Worm (Caenorhabditis elegans) whole organism, L4 larva: ENCODE measurements around the gene srg-36.

ENCODE experiments used
- D1046.2 ChIP-seq: fragments of 200-800 bp; sonication (Bioruptor generic); IDR thresholded peaks from 2 replicates; pipeline ENCODE4 v1.3.6; 2022; ENCODE audit warnings: missing genetic modification characterization, missing compliant biosample characterization
- R02D3.7 ChIP-seq: fragments of 150-350 bp; sonication (generic microtip); optimal IDR thresholded peaks from 3 replicates; lab custom pipeline; 2014; ENCODE audit warnings: missing biosample characterization, missing genetic modification characterization
- T26A8.4 ChIP-seq: fragments of 200-800 bp; sonication (Bioruptor generic); IDR thresholded peaks from 2 replicates; pipeline ENCODE4 v1.3.6; 2022; ENCODE audit warnings: missing genetic modification characterization, missing compliant biosample characterization
- Y105C5A.15 ChIP-seq: fragments of 200-800 bp; sonication (Bioruptor generic); IDR thresholded peaks from 2 replicates; pipeline ENCODE4 v1.3.6; 2022; ENCODE audit warnings: missing genetic modification characterization, missing compliant biosample characterization
- Y48G9A.11 ChIP-seq: fragments of 200-800 bp; sonication (Bioruptor generic); IDR thresholded peaks from 2 replicates; pipeline ENCODE4 v1.3.6; 2022; ENCODE audit warnings: missing genetic modification reagents, missing genetic modification characterization, missing compliant biosample characterization
- Y5F2A.4 ChIP-seq: fragments of 200-800 bp; sonication (Bioruptor generic); optimal IDR thresholded peaks from 2 replicates; lab custom pipeline; 2018; ENCODE audit warnings: mild to moderate bottlenecking, missing genetic modification characterization, missing compliant biosample characterization
- aha-1 ChIP-seq: fragments of 150-350 bp; peaks from one replicate; lab custom pipeline; 2014; ENCODE audit warnings: missing biosample characterization, missing genetic modification characterization
- aly-2 ChIP-seq: sonication (generic microtip); optimal IDR thresholded peaks from 2 replicates; lab custom pipeline; 2018; ENCODE audit warnings: missing biosample characterization, missing genetic modification characterization
- ceh-20 ChIP-seq: fragments of 200-800 bp; sonication (Bioruptor generic); IDR thresholded peaks from 2 replicates; pipeline ENCODE4 v1.3.6; 2022; ENCODE audit warnings: missing genetic modification reagents, missing genetic modification characterization, missing compliant biosample characterization
- ceh-28 ChIP-seq: fragments of 150-350 bp; optimal IDR thresholded peaks from 2 replicates; lab custom pipeline; 2014; ENCODE audit warnings: missing biosample characterization, missing genetic modification reagents, missing genetic modification characterization
- ceh-44 ChIP-seq: fragments of 200-800 bp; sonication (Bioruptor generic); IDR thresholded peaks from 2 replicates; pipeline ENCODE4 v1.3.6; 2022; ENCODE audit warnings: missing genetic modification reagents, missing genetic modification characterization, missing compliant biosample characterization
- ctbp-1 ChIP-seq: fragments of 200-800 bp; sonication (Bioruptor generic); IDR thresholded peaks from 2 replicates; pipeline ENCODE4 v1.3.6; 2022; ENCODE audit warnings: missing genetic modification reagents, missing genetic modification characterization, missing compliant biosample characterization
- daf-12 ChIP-seq: fragments of 150-350 bp; optimal IDR thresholded peaks from 2 replicates; lab custom pipeline; 2014; ENCODE audit warnings: missing biosample characterization, missing genetic modification reagents, missing genetic modification characterization
- dmd-9 ChIP-seq: fragments of 200-800 bp; sonication (Bioruptor generic); IDR thresholded peaks from 2 replicates; pipeline ENCODE4 v1.3.6; 2022; ENCODE audit warnings: missing genetic modification reagents, missing genetic modification characterization, missing compliant biosample characterization
- dve-1 ChIP-seq: sonication (generic microtip); optimal IDR thresholded peaks from 2 replicates; lab custom pipeline; 2017; ENCODE audit warnings: antibody characterized with exemption, mild to moderate bottlenecking, missing genetic modification characterization, missing compliant biosample characterization; ENCODE audit not compliant: insufficient read depth
- fos-1 ChIP-seq: fragments of 150-350 bp; optimal IDR thresholded peaks from 2 replicates; lab custom pipeline; 2014; ENCODE audit warnings: missing biosample characterization, missing genetic modification characterization
- gei-8 ChIP-seq: fragments of 200-800 bp; sonication (Bioruptor generic); optimal IDR thresholded peaks from 2 replicates; lab custom pipeline; 2018; ENCODE audit warnings: mild to moderate bottlenecking, missing genetic modification characterization, missing compliant biosample characterization
- hif-1 ChIP-seq, 2 experiments: sonication (generic microtip); optimal IDR thresholded peaks; 2 replicates each; lab custom pipeline; 2016 to 2017; ENCODE audit warnings: missing compliant biosample characterization in 2 of 2, missing genetic modification characterization in 2 of 2, missing genetic modification reagents in 2 of 2, missing genotype in 2 of 2, mild to moderate bottlenecking in 1 of 2
- hlh-11 ChIP-seq: fragments of 200-800 bp; sonication (Bioruptor generic); optimal IDR thresholded peaks from 2 replicates; lab custom pipeline; 2018; ENCODE audit warnings: mild to moderate bottlenecking, missing genetic modification characterization, missing compliant biosample characterization
- hlh-30 ChIP-seq: sonication (generic microtip); optimal IDR thresholded peaks from 2 replicates; lab custom pipeline; 2017; ENCODE audit warnings: antibody characterized with exemption, mild to moderate bottlenecking, missing genetic modification characterization, missing compliant biosample characterization; ENCODE audit not compliant: insufficient read depth
- hmg-1.1 ChIP-seq: fragments of 200-800 bp; sonication (Bioruptor generic); IDR thresholded peaks from 2 replicates; pipeline ENCODE4 v1.3.6; 2022; ENCODE audit warnings: missing genetic modification reagents, missing genetic modification characterization, missing compliant biosample characterization
- lim-7 ChIP-seq: fragments of 200-800 bp; sonication (Bioruptor generic); IDR thresholded peaks from 2 replicates; pipeline ENCODE4 v1.3.6; 2022; ENCODE audit warnings: missing genetic modification characterization, missing compliant biosample characterization
- lin-13 ChIP-seq: fragments of 150-350 bp; optimal IDR thresholded peaks from 2 replicates; lab custom pipeline; 2014; ENCODE audit warnings: missing biosample characterization, missing genetic modification reagents, missing genetic modification characterization
- lin-15B ChIP-seq: fragments of 150-350 bp; sonication (generic microtip); optimal IDR thresholded peaks from 3 replicates; lab custom pipeline; 2014; ENCODE audit warnings: missing biosample characterization, missing genetic modification characterization
- lin-29 ChIP-seq: fragments of 200-800 bp; sonication (Bioruptor generic); IDR thresholded peaks from 2 replicates; pipeline ENCODE4 v1.3.6; 2022; ENCODE audit warnings: missing genetic modification reagents, missing genetic modification characterization, missing compliant biosample characterization
- lin-39 ChIP-seq: fragments of 150-350 bp; optimal IDR thresholded peaks from 2 replicates; lab custom pipeline; 2014; ENCODE audit warnings: missing biosample characterization, missing genetic modification reagents, missing genetic modification characterization
- mdl-1 ChIP-seq, 2 experiments: fragments of 150-350 bp in 1 of 2; sonication (generic microtip) in 1 of 2; optimal IDR thresholded peaks; 2 replicates each; lab custom pipeline; 2014 to 2017; ENCODE audit warnings: missing biosample characterization in 2 of 2, missing genetic modification characterization in 2 of 2
- mdt-29 ChIP-seq: fragments of 200-800 bp; sonication (Bioruptor generic); IDR thresholded peaks from 2 replicates; pipeline ENCODE4 v1.3.6; 2022; ENCODE audit warnings: missing genetic modification reagents, missing genetic modification characterization, missing compliant biosample characterization
- mep-1 ChIP-seq: fragments of 150-350 bp; sonication (generic microtip); optimal IDR thresholded peaks from 3 replicates; lab custom pipeline; 2014; ENCODE audit warnings: missing biosample characterization, missing genetic modification characterization
- mxl-2 ChIP-seq: fragments of 200-800 bp; sonication (Bioruptor generic); conservative IDR thresholded peaks from 2 replicates; pipeline ENCODE4 v1.3.6; 2022; ENCODE audit warnings: missing genetic modification reagents, missing genetic modification characterization, missing compliant biosample characterization
- nhr-10 ChIP-seq: fragments of 150-350 bp; optimal IDR thresholded peaks from 2 replicates; lab custom pipeline; 2014; ENCODE audit warnings: missing biosample characterization, missing genetic modification characterization
- nhr-11 ChIP-seq: fragments of 150-350 bp; optimal IDR thresholded peaks from 2 replicates; lab custom pipeline; 2014; ENCODE audit warnings: missing biosample characterization, missing genetic modification characterization
- nhr-111 ChIP-seq: fragments of 200-800 bp; sonication (Bioruptor generic); optimal IDR thresholded peaks from 2 replicates; lab custom pipeline; 2018; ENCODE audit warnings: mild to moderate bottlenecking, missing genetic modification characterization, missing compliant biosample characterization
- nhr-237 ChIP-seq: sonication (generic microtip); optimal IDR thresholded peaks from 2 replicates; lab custom pipeline; 2017; ENCODE audit warnings: missing biosample characterization, missing genetic modification characterization
- nhr-25 ChIP-seq: sonication (generic microtip); optimal IDR thresholded peaks from 2 replicates; lab custom pipeline; 2017; ENCODE audit warnings: missing genetic modification characterization, mild to moderate bottlenecking, missing compliant biosample characterization, antibody characterized with exemption, moderate library complexity, borderline replicate concordance; ENCODE audit not compliant: insufficient read depth
- nhr-48 ChIP-seq: sonication (generic microtip); optimal IDR thresholded peaks from 2 replicates; lab custom pipeline; 2016; ENCODE audit warnings: mild to moderate bottlenecking, missing genetic modification characterization, missing compliant biosample characterization
- nhr-6 ChIP-seq: fragments of 150-350 bp; optimal IDR thresholded peaks from 2 replicates; lab custom pipeline; 2014; ENCODE audit warnings: missing biosample characterization, missing genetic modification characterization
- pha-4 ChIP-seq, 2 experiments: fragments of 150-350 bp in 1 of 2; fragments of 200-800 bp in 1 of 2; sonication (Bioruptor generic) in 1 of 2; IDR thresholded peaks in 1 of 2; optimal IDR thresholded peaks in 1 of 2; 2 replicates each; pipeline versions ENCODE4 v1.3.6 to Lab custom; 2014 to 2022; ENCODE audit warnings: missing genetic modification characterization in 2 of 2, missing genetic modification reagents in 2 of 2, missing biosample characterization in 1 of 2, missing compliant biosample characterization in 1 of 2
- php-3 ChIP-seq: fragments of 200-800 bp; sonication (Bioruptor generic); IDR thresholded peaks from 2 replicates; pipeline ENCODE4 v1.3.6; 2022; ENCODE audit warnings: missing genetic modification reagents, missing genetic modification characterization, missing compliant biosample characterization
- pqm-1 ChIP-seq: sonication (generic microtip); optimal IDR thresholded peaks from 2 replicates; lab custom pipeline; 2017; ENCODE audit warnings: missing biosample characterization, missing genetic modification characterization
- sdz-12 ChIP-seq: fragments of 200-800 bp; sonication (Bioruptor generic); optimal IDR thresholded peaks from 2 replicates; lab custom pipeline; 2018; ENCODE audit warnings: mild to moderate bottlenecking, missing genetic modification characterization, missing compliant biosample characterization
- snpc-1.2 ChIP-seq: fragments of 200-800 bp; sonication (Bioruptor generic); IDR thresholded peaks from 2 replicates; pipeline ENCODE4 v1.3.6; 2022; ENCODE audit warnings: missing genetic modification reagents, missing genetic modification characterization, missing compliant biosample characterization
- snpc-4 ChIP-seq: fragments of 150-350 bp; optimal IDR thresholded peaks from 2 replicates; lab custom pipeline; 2014; ENCODE audit warnings: missing biosample characterization, missing genetic modification characterization
- spr-3 ChIP-seq: fragments of 200-800 bp; sonication (Bioruptor generic); optimal IDR thresholded peaks from 2 replicates; lab custom pipeline; 2018; ENCODE audit warnings: mild to moderate bottlenecking, missing genetic modification characterization, missing compliant biosample characterization
- tra-1 ChIP-seq: fragments of 200-800 bp; sonication (Bioruptor generic); IDR thresholded peaks from 2 replicates; pipeline ENCODE4 v1.3.6; 2022; ENCODE audit warnings: missing genetic modification reagents, missing genetic modification characterization, missing compliant biosample characterization
- vab-7 ChIP-seq: fragments of 200-800 bp; sonication (Bioruptor generic); IDR thresholded peaks from 2 replicates; pipeline ENCODE4 v1.3.6; 2022; ENCODE audit warnings: missing genetic modification reagents, missing genetic modification characterization, missing compliant biosample characterization
- zag-1 ChIP-seq: fragments of 150-350 bp; optimal IDR thresholded peaks from 2 replicates; lab custom pipeline; 2014; ENCODE audit warnings: missing biosample characterization, missing genetic modification characterization
- zfp-3 ChIP-seq: fragments of 200-800 bp; sonication (Bioruptor generic); conservative IDR thresholded peaks from 2 replicates; pipeline ENCODE4 v1.3.6; 2022; ENCODE audit warnings: missing genetic modification reagents, missing genetic modification characterization, missing compliant biosample characterization
- zip-2 ChIP-seq: fragments of 150-350 bp; optimal IDR thresholded peaks from 2 replicates; lab custom pipeline; 2014; ENCODE audit warnings: missing biosample characterization, missing genetic modification characterization
- ztf-11 ChIP-seq: fragments of 150-350 bp; optimal IDR thresholded peaks from 2 replicates; lab custom pipeline; 2014; ENCODE audit warnings: missing biosample characterization, missing genetic modification characterization
- ztf-7 ChIP-seq: fragments of 150-350 bp; optimal IDR thresholded peaks from 2 replicates; lab custom pipeline; 2014; ENCODE audit warnings: missing biosample characterization, missing genetic modification characterization

Gene srg-36

ce11 chrX:14214520-14215023 is 19.7 kb downstream of the srg-36 start, which contains the start of gene K06G5.1 (continued):
- TF ChIP-seq nhr-25 (tag; lab: Kevin White, UChicago) (no peak), D1046.2 (no peak), sdz-12 (GFP tag; lab: Kevin White, UChicago) (no peak), nhr-10 (tag; lab: Kevin White, UChicago) (no peak), mep-1 (tag; lab: Kevin White, UChicago) (peak; percentile 29), mdl-1 (tag; optimal IDR thresholded peaks at IDR 0.05; lab: Kevin White, UChicago) (peak in 1 of 2 experiments; percentile 28), dmd-9 (GFP tag; lab: Robert Waterston, UW) (no peak), nhr-11 (no peak), lin-29 (GFP tag; lab: Robert Waterston, UW) (no peak), aha-1 (tag; lab: Kevin White, UChicago) (no peak), vab-7 (GFP tag; lab: Robert Waterston, UW) (no peak), ceh-28 (tag; lab: Kevin White, UChicago) (no peak), pqm-1 (tag; lab: Kevin White, UChicago) (peak; percentile 100), daf-12 (no peak), mxl-2 (no peak), fos-1 (tag; lab: Kevin White, UChicago) (no peak), php-3 (peak; percentile 100), tra-1 (GFP tag; lab: Robert Waterston, UW) (peak; percentile 91), ceh-44 (GFP tag; lab: Robert Waterston, UW) (no peak), nhr-111 (no peak), hmg-1.1 (GFP tag; lab: Robert Waterston, UW) (no peak), lim-7 (GFP tag; lab: Robert Waterston, UW) (no peak), hlh-30 (tag; lab: Kevin White, UChicago) (no peak), zfp-3 (no peak), ztf-7 (tag; lab: Kevin White, UChicago) (no peak), nhr-237 (tag; lab: Kevin White, UChicago) (no peak), Y105C5A.15 (GFP tag; lab: Robert Waterston, UW) (no peak), zip-2 (tag; lab: Kevin White, UChicago) (no peak), Y5F2A.4 (GFP tag; lab: Kevin White, UChicago) (no peak), hlh-11 (peak; percentile 91), hif-1 (tag; optimal IDR thresholded peaks at IDR 0.05; lab: Kevin White, UChicago) (peak in 1 of 2 experiments; percentile 4), ztf-11 (no peak), lin-39 (tag; lab: Kevin White, UChicago) (no peak), R02D3.7 (tag; lab: Kevin White, UChicago) (no peak), ctbp-1 (no peak), ceh-20 (GFP tag; lab: Robert Waterston, UW) (peak; percentile 60; the same call in 1 of the 2 replicates), snpc-1.2 (GFP tag; lab: Robert Waterston, UW) (no peak), aly-2 (tag; lab: Kevin White, UChicago) (no peak), nhr-48 (tag; lab: Kevin White, UChicago) (peak; percentile 7), snpc-4 (no peak), zag-1 (tag; lab: Kevin White, UChicago) (no peak), spr-3 (no peak), T26A8.4 (GFP tag; lab: Robert Waterston, UW) (no peak), mdt-29 (no peak), pha-4 (GFP tag; IDR thresholded peaks at IDR 0.05; lab: Robert Waterston, UW) (peak; percentile 50; the same call in 1 of the 2 replicates), pha-4 (tag; optimal IDR thresholded peaks at IDR 0.05; lab: Kevin White, UChicago) (no peak), dve-1 (tag; lab: Kevin White, UChicago) (peak; percentile 88), lin-13 (no peak), nhr-6 (peak; percentile 52), gei-8 (GFP tag; lab: Kevin White, UChicago) (no peak), Y48G9A.11 (GFP tag; lab: Robert Waterston, UW) (no peak), lin-15B (tag; lab: Kevin White, UChicago) (no peak)
